Fruit fly (Drosophila melanogaster): ENCODE results near the gene Atg4a.

Atg4a gene

dm6 chr2L:1062473-1063363 is 18.0 kb upstream of the Atg4a start (continued):
- TF ChIP-seq Ada2b (GFP tag; IDR thresholded peaks at IDR 0.05) (no peak), ftz-f1 (GFP tag; optimal IDR thresholded peaks at IDR 0.05) (no peak), tap (tag; optimal IDR thresholded peaks at IDR 0.05) (peak; percentile 19), bigmax (GFP tag; optimal IDR thresholded peaks at IDR 0.05) (no peak), CG1024 (GFP tag; IDR thresholded peaks at IDR 0.05) (no peak), CG10543 (GFP tag; optimal IDR thresholded peaks at IDR 0.05) (no peak), hth (optimal IDR thresholded peaks at IDR 0.05) (no peak), sna (GFP tag; IDR thresholded peaks at IDR 0.05; ENCODE audit: partially characterized antibody) (no peak), CG10959 (GFP tag; IDR thresholded peaks at IDR 0.05) (no peak), pum (GFP tag; optimal IDR thresholded peaks at IDR 0.05) (no peak), klu (GFP tag; IDR thresholded peaks at IDR 0.05) (no peak), CG18619 (GFP tag; optimal IDR thresholded peaks at IDR 0.05) (peak; percentile 43), CG10267 (tag; optimal IDR thresholded peaks at IDR 0.05) (peak; percentile 67), br (optimal IDR thresholded peaks at IDR 0.05) (no peak), Mad (GFP tag; optimal IDR thresholded peaks at IDR 0.05) (no peak), sim (GFP tag; IDR thresholded peaks at IDR 0.05) (no peak), toy (GFP tag; IDR thresholded peaks at IDR 0.05) (no peak), CoRest (tag; optimal IDR thresholded peaks at IDR 0.05) (peak; percentile 56), CG7745 (tag; optimal IDR thresholded peaks at IDR 0.05) (no peak)

- no peak for TF ChIP-seq Bdp1 (GFP tag; optimal IDR thresholded peaks at IDR 0.05)
- no peak for TF ChIP-seq B-H1 (GFP tag; IDR thresholded peaks at IDR 0.05)
- no peak for TF ChIP-seq CG3995 (GFP tag; optimal IDR thresholded peaks at IDR 0.05)
- no peak for TF ChIP-seq CG11695 (GFP tag; IDR thresholded peaks at IDR 0.05)
- TF ChIP-seq p53 (GFP tag; optimal IDR thresholded peaks at IDR 0.05): no peak
- 0 out of 2 replicates have a peak, but pooled peaks have one; percentile 6 for TF ChIP-seq ara (GFP tag; IDR thresholded peaks at IDR 0.05)
Observed at dm6 chr2L:1063695-1064094, 17.0 kb upstream of the Atg4a start.

- TF ChIP-seq Usf (GFP tag; optimal IDR thresholded peaks at IDR 0.05) (no peak), slbo (GFP tag; IDR thresholded peaks at IDR 0.05) (no peak), ara (GFP tag; IDR thresholded peaks at IDR 0.05) (no peak), onecut (GFP tag; IDR thresholded peaks at IDR 0.05) (peak; percentile 62), pan (optimal IDR thresholded peaks at IDR 0.05) (no peak), pan (GFP tag; optimal IDR thresholded peaks at IDR 0.05 in 1 of 2, IDR thresholded peaks at IDR 0.05 in 1 of 2) (no peak), Hr78 (GFP tag; optimal IDR thresholded peaks at IDR 0.05) (peak in 1 of 2 experiments; percentile 52), cg (GFP tag; optimal IDR thresholded peaks at IDR 0.05) (peak; percentile 49), CG2199 (GFP tag; IDR thresholded peaks at IDR 0.05) (peak; percentile 74; the same call in 2 of the 3 replicates), Deaf1 (tag; optimal IDR thresholded peaks at IDR 0.05) (no peak), CG6272 (GFP tag; IDR thresholded peaks at IDR 0.05) (no peak), kni (GFP tag; optimal IDR thresholded peaks at IDR 0.05) (peak; percentile 23), sens (GFP tag) (peak; percentile 59), Med (GFP tag) (peak; percentile 71), CG32767 (GFP tag; IDR thresholded peaks at IDR 0.05) (peak; percentile 26; the same call in 1 of the 2 replicates)
Observed at dm6 chr2L:1064544-1064943, 16.2 kb upstream of the Atg4a start.

All from whole organism, embryonic.